Worm (Caenorhabditis elegans): ENCODE results near the gene col-155.

Gene col-155

DNA sequence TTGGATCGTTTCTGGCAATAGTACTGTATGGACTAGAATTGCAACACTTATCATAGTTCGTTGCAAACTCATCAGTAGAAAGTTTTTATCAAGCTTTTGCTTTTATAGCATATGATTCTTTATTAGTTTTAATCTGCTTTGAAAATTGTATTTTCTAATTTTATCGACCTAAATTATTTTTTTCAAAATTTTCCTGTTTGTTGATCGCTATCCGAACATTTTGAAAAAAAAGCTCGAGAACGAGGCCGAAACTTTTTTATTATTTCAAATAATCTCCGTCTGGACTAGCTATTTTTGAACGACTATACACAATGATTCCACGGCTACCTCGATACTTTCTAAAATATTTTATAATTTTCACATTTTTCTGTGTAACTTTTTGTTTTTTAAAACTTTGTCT, 3.2 kb downstream of the col-155 start, which contains the start of gene F55C10.4:
F55C10.4 (plus strand) TSS at position 301 of the 400 bp plus-strand sequence.
- no peak for TF ChIP-seq nhr-28 (tag; optimal IDR thresholded peaks at IDR 0.05)
- TF ChIP-seq mab-5 (tag; optimal IDR thresholded peaks at IDR 0.05): no peak
- no peak for TF ChIP-seq mep-1 (tag; optimal IDR thresholded peaks at IDR 0.05)
- no peak for TF ChIP-seq zip-8 (tag; optimal IDR thresholded peaks at IDR 0.05)
- TF ChIP-seq nhr-12 (tag; optimal IDR thresholded peaks at IDR 0.05): no peak
- TF ChIP-seq ceh-39 (tag; optimal IDR thresholded peaks at IDR 0.05): no peak
- no peak for TF ChIP-seq cnd-1 (tag; optimal IDR thresholded peaks at IDR 0.05)
- no peak for TF ChIP-seq elt-3 (tag; optimal IDR thresholded peaks at IDR 0.05)
- no peak for TF ChIP-seq lsy-2 (tag; optimal IDR thresholded peaks at IDR 0.05)
- TF ChIP-seq unc-62 (GFP tag; optimal IDR thresholded peaks at IDR 0.05): no peak
- TF ChIP-seq elt-1 (tag; optimal IDR thresholded peaks at IDR 0.05; ENCODE audit: borderline replicate concordance, insufficient read depth): no peak
- TF ChIP-seq flh-1 (GFP tag; optimal IDR thresholded peaks at IDR 0.05): no peak
- TF ChIP-seq nhr-2 (tag; optimal IDR thresholded peaks at IDR 0.05): no peak
- no peak for TF ChIP-seq ceh-83 (GFP tag; optimal IDR thresholded peaks at IDR 0.05)
- no peak for TF ChIP-seq drap-1 (GFP tag; optimal IDR thresholded peaks at IDR 0.05)
- no peak for TF ChIP-seq ceh-43 (GFP tag; optimal IDR thresholded peaks at IDR 0.05)
- TF ChIP-seq unc-120 (tag; optimal IDR thresholded peaks at IDR 0.05; ENCODE audit: poor library complexity, severe bottlenecking): no peak
- no peak for TF ChIP-seq ztf-11 (tag; optimal IDR thresholded peaks at IDR 0.05)

DNA sequence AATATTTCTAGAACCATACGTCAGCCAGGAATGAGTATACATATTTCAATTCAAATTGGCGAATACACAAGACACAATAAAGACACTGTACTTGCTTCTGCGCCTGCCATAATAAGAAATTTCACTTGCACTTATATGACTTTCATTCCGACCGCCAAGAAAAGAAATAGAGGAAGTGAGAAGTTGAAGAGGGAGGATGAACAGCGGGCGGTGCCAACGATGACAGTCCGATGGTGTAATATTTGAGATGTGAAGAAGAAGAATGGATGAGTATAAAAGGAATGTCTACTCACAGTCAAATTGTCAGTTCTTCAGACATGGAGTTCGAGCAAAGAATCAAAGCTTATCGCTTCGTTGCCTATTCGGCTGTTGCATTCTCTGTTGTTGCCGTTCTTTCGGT, 4.6 kb downstream of the col-155 start, which contains the start of gene col-154:
col-154 (plus strand) TSS at position 301 of the 400 bp plus-strand sequence.
- TF ChIP-seq nhr-237 (tag; optimal IDR thresholded peaks at IDR 0.05) (no peak), unc-62 (GFP tag; optimal IDR thresholded peaks at IDR 0.05) (no peak)

DNA sequence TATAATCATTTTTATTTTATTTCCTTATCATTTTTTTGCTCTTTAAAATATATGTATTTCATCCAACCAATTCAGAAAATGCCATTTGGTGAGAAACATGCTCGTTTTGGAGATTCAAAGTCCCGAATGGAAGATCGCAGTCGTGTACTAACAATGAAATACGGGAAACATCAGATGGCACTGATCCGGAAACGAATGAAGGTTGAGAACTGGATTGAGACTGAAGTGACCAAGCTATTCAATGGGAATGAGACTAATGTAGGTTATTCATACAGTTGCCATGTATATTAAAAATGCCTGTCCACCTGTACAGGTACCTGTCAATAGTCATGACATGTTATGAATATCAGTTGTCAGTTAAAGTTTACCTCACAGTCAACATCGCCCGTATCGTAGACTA, 6.6 kb downstream of the col-155 start, which contains the start of gene F55C10.5:
F55C10.5 (plus strand) TSS at position 74 of the 400 bp plus-strand sequence.
- no peak for TF ChIP-seq ceh-83 (GFP tag; optimal IDR thresholded peaks at IDR 0.05)
- TF ChIP-seq zip-8 (tag; optimal IDR thresholded peaks at IDR 0.05): no peak
- TF ChIP-seq nhr-28 (tag; optimal IDR thresholded peaks at IDR 0.05): no peak
- no peak for TF ChIP-seq mls-2 (tag; optimal IDR thresholded peaks at IDR 0.05)
- no peak for TF ChIP-seq hlh-1 (tag; optimal IDR thresholded peaks at IDR 0.05)

DNA sequence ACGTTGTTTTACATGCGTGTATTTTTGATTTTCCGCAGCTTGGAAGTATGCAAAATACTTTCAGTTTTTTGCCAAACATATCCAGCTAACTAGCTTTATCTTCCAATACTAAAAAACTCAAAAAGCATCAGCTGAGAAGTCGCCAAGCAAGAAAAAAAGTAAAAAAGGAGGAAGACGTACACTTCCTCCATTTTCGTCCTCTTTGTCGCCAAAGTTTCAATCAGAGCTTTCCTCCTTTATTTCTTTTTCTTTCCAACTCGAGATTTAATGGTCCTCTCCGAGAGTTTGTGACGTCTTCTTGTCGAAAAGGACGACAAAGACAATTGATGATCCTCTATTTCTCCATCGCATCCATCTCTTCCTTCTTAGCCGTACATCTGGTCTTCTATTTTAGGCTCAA, 9.1 kb downstream of the col-155 start:
- no peak for TF ChIP-seq nhr-2 (tag; optimal IDR thresholded peaks at IDR 0.05)
- no peak for TF ChIP-seq hlh-1 (tag; optimal IDR thresholded peaks at IDR 0.05)
- TF ChIP-seq mls-2 (tag; optimal IDR thresholded peaks at IDR 0.05): no peak
- no peak for TF ChIP-seq pha-4 (tag; optimal IDR thresholded peaks at IDR 0.05)
- TF ChIP-seq bed-3 (GFP tag; optimal IDR thresholded peaks at IDR 0.05): no peak
- TF ChIP-seq ztf-11 (tag; optimal IDR thresholded peaks at IDR 0.05): no peak
- TF ChIP-seq drap-1 (GFP tag; optimal IDR thresholded peaks at IDR 0.05): no peak
- no peak for TF ChIP-seq ces-1 (GFP tag; optimal IDR thresholded peaks at IDR 0.05)
- TF ChIP-seq M03D4.4 (tag; optimal IDR thresholded peaks at IDR 0.05): no peak
- TF ChIP-seq ceh-39 (tag; optimal IDR thresholded peaks at IDR 0.05): no peak
- no peak for TF ChIP-seq snpc-4 (tag; optimal IDR thresholded peaks at IDR 0.05)
- TF ChIP-seq ham-2 (GFP tag; optimal IDR thresholded peaks at IDR 0.05): no peak
- TF ChIP-seq elt-3 (tag; optimal IDR thresholded peaks at IDR 0.05): no peak

DNA sequence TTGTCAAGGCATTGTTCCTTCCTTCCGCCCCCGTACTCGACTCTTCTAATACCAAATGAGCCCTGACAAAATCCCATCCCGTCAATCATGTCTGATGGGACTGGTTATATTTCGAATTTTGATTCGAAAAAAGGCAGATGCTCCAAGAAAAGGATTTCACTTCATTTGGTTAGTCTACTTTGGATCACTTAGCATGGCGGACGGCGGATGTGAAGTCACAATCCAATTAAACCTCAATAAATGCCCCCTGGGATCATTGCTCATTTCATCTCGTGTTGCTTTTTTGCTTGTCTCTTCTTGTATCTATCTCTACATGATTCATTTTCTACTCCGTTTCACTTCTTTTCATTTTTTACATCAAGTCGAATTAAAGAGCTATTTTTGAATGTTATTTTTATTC, 10.3 kb downstream of the col-155 start:
- TF ChIP-seq ces-1 (GFP tag; optimal IDR thresholded peaks at IDR 0.05) (peak; percentile 70), zip-8 (tag; optimal IDR thresholded peaks at IDR 0.05) (no peak), tbx-8 (GFP tag; optimal IDR thresholded peaks at IDR 0.05) (no peak), elt-1 (tag; optimal IDR thresholded peaks at IDR 0.05; ENCODE audit: borderline replicate concordance, insufficient read depth) (no peak), bed-3 (GFP tag; optimal IDR thresholded peaks at IDR 0.05) (no peak)

DNA sequence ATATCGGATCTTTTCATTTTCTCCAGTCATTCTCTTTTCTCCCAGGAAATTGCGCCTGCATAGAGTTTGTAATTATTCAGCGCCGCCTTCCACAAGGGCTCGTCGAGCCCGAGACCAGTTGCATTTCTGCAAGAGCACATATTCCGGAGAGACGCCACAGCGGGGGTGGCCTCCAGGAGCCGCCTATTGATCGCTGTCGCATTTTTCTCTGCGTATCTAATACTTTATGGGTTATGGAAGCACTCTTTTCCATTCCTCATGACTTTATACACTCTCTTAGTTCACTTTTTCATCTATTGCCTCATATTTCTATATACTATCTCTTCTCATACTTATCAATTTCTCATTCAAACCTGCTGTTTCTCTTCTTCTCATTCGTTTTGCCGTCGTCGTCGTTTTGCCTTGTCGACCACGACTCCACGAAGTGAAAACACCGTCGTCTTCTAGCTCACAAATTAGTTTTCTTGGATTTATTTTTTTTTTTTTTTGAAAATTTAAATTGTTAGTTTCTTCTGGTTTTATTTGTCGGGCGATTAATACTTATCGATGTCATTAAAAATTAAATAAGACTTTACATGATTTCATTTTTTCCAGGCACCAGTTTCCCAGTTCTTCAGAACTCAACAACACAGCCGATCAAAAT, 14.4 kb downstream of the col-155 start, which contains the start of gene cnb-1:
cnb-1 (plus strand) TSS at position 593 of the 643 bp plus-strand sequence.
- TF ChIP-seq snpc-4 (tag; optimal IDR thresholded peaks at IDR 0.05) (no peak), ceh-43 (GFP tag; optimal IDR thresholded peaks at IDR 0.05) (no peak), mls-2 (tag; optimal IDR thresholded peaks at IDR 0.05) (peak; percentile 42), hlh-1 (tag; optimal IDR thresholded peaks at IDR 0.05) (peak; percentile 19), unc-120 (tag; optimal IDR thresholded peaks at IDR 0.05; ENCODE audit: poor library complexity, severe bottlenecking) (peak; percentile 78), mep-1 (tag; optimal IDR thresholded peaks at IDR 0.05) (peak; percentile 20), ces-1 (GFP tag; optimal IDR thresholded peaks at IDR 0.05) (peak; percentile 81), unc-62 (GFP tag; optimal IDR thresholded peaks at IDR 0.05) (peak; percentile 63), sptf-1 (tag; optimal IDR thresholded peaks at IDR 0.05) (no peak)

Data from whole organism, mixed stage, embryonic.